Worm (Caenorhabditis elegans) whole organism, L3 larva: ENCODE measurements around the gene nlt-1.

Source experiments
- ceh-82 ChIP-seq: fragments of 150-350 bp; optimal IDR thresholded peaks from 2 replicates; lab custom pipeline; 2014; ENCODE audit warnings: missing biosample characterization, missing genetic modification characterization
- elt-2 ChIP-seq: sonication (generic microtip); optimal IDR thresholded peaks from 2 replicates; lab custom pipeline; 2016; ENCODE audit warnings: missing genetic modification reagents, mild to moderate bottlenecking, missing genetic modification characterization, missing compliant biosample characterization
- lsy-12 ChIP-seq: sonication (generic microtip); optimal IDR thresholded peaks from 2 replicates; lab custom pipeline; 2016; ENCODE audit warnings: mild to moderate bottlenecking, missing genetic modification characterization, missing compliant biosample characterization
- nhr-11 ChIP-seq: fragments of 150-350 bp; optimal IDR thresholded peaks from 2 replicates; lab custom pipeline; 2014; ENCODE audit warnings: missing biosample characterization, missing genetic modification characterization

DNA sequence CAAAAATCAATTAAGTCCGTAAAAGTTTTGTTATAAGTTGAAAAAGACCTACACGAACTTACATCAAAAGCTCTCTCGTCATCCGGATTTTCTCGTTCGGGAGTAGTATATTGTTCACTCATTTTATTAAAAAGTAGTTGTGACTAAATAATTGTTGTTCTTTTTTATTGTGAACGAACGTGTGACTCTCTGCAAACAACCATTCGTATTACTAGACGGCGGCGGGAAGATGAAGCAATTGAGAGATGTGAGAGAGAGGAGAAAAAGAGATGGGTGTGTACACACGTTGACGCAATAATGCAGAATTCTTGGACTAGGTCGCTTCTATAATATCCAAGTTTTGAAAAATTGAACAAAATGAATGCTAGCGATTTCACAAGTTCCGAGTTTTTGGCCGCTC, 44.0 kb upstream of the nlt-1 start, which contains the start of the genes F52H3.11 and bath-38:
- TF ChIP-seq lsy-12 (tag; lab: Kevin White, UChicago) (no peak), ceh-82 (tag; lab: Kevin White, UChicago) (no peak), nhr-11 (tag; lab: Kevin White, UChicago) (no peak), elt-2 (peak; percentile 24)
